Fruit fly (Drosophila melanogaster) whole organism, adult: ENCODE measurements around the gene Rbcn-3A.

Experiments
- CG11617 ChIP-seq: fragments of 200-800 bp; sonication (Bioruptor generic); optimal IDR thresholded peaks from 2 replicates; lab custom pipeline; 2017; ENCODE audit warnings: mild to moderate bottlenecking, missing biosample characterization, missing genetic modification reagents, missing genetic modification characterization
- CG12768 ChIP-seq: fragments of 200-800 bp; sonication (Bioruptor generic); optimal IDR thresholded peaks from 2 replicates; lab custom pipeline; 2017; ENCODE audit warnings: missing biosample characterization, missing genetic modification characterization, mild to moderate bottlenecking, moderate library complexity, missing genetic modification reagents
- CG14711 ChIP-seq: fragments of 200-800 bp; sonication (Bioruptor generic); optimal IDR thresholded peaks from 2 replicates; lab custom pipeline; 2018; ENCODE audit warnings: missing biosample characterization, mild to moderate bottlenecking, missing genetic modification characterization, moderate library complexity
- CG1620 ChIP-seq: fragments of 200-800 bp; sonication (Bioruptor generic); optimal IDR thresholded peaks from 2 replicates; lab custom pipeline; 2016; ENCODE audit warnings: missing biosample characterization, missing genetic modification characterization
- CG33017 ChIP-seq: fragments of 200-800 bp; sonication (Bioruptor generic); optimal IDR thresholded peaks from 2 replicates; lab custom pipeline; 2018; ENCODE audit warnings: missing biosample characterization, mild to moderate bottlenecking, missing genetic modification characterization, moderate library complexity
- CG5204 ChIP-seq: fragments of 200-800 bp; sonication (Bioruptor generic); optimal IDR thresholded peaks from 2 replicates; lab custom pipeline; 2016; ENCODE audit warnings: missing biosample characterization, missing genetic modification characterization
- CG7045 ChIP-seq: fragments of 200-800 bp; sonication (Bioruptor generic); optimal IDR thresholded peaks from 2 replicates; lab custom pipeline; 2017; ENCODE audit warnings: missing biosample characterization, mild to moderate bottlenecking, missing genetic modification characterization
- CG7101 ChIP-seq: fragments of 200-800 bp; sonication (Bioruptor generic); optimal IDR thresholded peaks from 2 replicates; lab custom pipeline; 2018; ENCODE audit warnings: missing biosample characterization, mild to moderate bottlenecking, missing genetic modification characterization, moderate library complexity
- Clk ChIP-seq: fragments of 200-800 bp; sonication (Bioruptor generic); optimal IDR thresholded peaks from 2 replicates; lab custom pipeline; 2017; ENCODE audit warnings: missing biosample characterization, missing genetic modification characterization
- Crg-1 ChIP-seq: fragments of 200-800 bp; sonication (Bioruptor generic); optimal IDR thresholded peaks from 2 replicates; lab custom pipeline; 2016; ENCODE audit warnings: missing biosample characterization, missing genetic modification characterization
- Hr96 ChIP-seq: fragments of 200-800 bp; sonication (Bioruptor generic); optimal IDR thresholded peaks from 2 replicates; lab custom pipeline; 2016; ENCODE audit warnings: missing biosample characterization, missing genetic modification characterization
- Mnt ChIP-seq: fragments of 200-800 bp; sonication (Bioruptor generic); optimal IDR thresholded peaks from 2 replicates; lab custom pipeline; 2016; ENCODE audit warnings: missing biosample characterization, mild to moderate bottlenecking, missing genetic modification characterization
- bab1 ChIP-seq: fragments of 200-800 bp; sonication (Bioruptor generic); optimal IDR thresholded peaks from 3 replicates; lab custom pipeline; 2019; ENCODE audit warnings: missing biosample characterization, mild to moderate bottlenecking, missing genetic modification characterization, moderate library complexity
- cic ChIP-seq: fragments of 200-800 bp; sonication (Bioruptor generic); optimal IDR thresholded peaks from 2 replicates; lab custom pipeline; 2017; ENCODE audit warnings: missing biosample characterization, mild to moderate bottlenecking, missing genetic modification characterization, moderate library complexity
- cnc ChIP-seq, 2 experiments: fragments of >200 bp; optimal IDR thresholded peaks; 2 replicates each; lab custom pipeline; 2017
- kay ChIP-seq: fragments of 200-800 bp; sonication (Bioruptor generic); peaks from one replicate; lab custom pipeline; 2016; ENCODE audit warnings: missing biosample characterization, missing genetic modification characterization, borderline replicate concordance
- ovo ChIP-seq: fragments of 200-800 bp; sonication (Bioruptor generic); optimal IDR thresholded peaks from 2 replicates; lab custom pipeline; 2016; ENCODE audit warnings: missing biosample characterization, missing genetic modification characterization
- pad ChIP-seq: fragments of 200-800 bp; sonication (Bioruptor generic); optimal IDR thresholded peaks from 3 replicates; lab custom pipeline; 2017; ENCODE audit warnings: missing biosample characterization, missing genetic modification characterization, mild to moderate bottlenecking, moderate library complexity, missing genetic modification reagents
- tj ChIP-seq: fragments of 200-800 bp; sonication (Bioruptor generic); optimal IDR thresholded peaks from 3 replicates; lab custom pipeline; 2017; ENCODE audit warnings: missing biosample characterization, mild to moderate bottlenecking, missing genetic modification characterization, moderate library complexity
- toe ChIP-seq: fragments of 200-800 bp; sonication (Bioruptor generic); optimal IDR thresholded peaks from 2 replicates; lab custom pipeline; 2016; ENCODE audit warnings: missing biosample characterization, missing genetic modification characterization

Gene Rbcn-3A

DNA sequence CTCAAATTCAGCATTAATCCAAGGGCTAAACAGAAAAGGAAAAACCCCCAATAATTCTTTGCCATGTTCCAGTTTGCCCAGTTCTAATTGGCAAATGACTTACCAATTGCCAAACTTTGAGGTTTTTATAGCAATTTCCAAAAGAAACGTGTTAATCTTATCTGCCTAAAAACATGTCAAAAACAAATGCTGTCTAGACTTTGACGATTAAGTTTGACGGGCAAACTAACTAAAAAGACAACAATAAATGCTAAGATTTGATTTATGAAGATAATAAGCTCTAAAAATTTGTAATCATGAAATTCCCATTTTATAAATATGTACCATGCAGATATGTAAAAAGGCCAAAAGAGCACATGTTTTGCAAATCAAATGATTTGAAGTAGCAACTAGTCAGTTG lies 56.7 kb downstream of the Rbcn-3A start, which contains the start of gene CG32751:
Gene CG32751, minus strand, starts transcription at position 101 of the 400 bp plus-strand sequence.
- TF ChIP-seq Mnt (no peak), Clk (no peak), CG11617 (GFP tag; lab: Kevin White, UChicago) (no peak), Crg-1 (no peak), CG7045 (GFP tag; lab: Kevin White, UChicago) (no peak), pad (GFP tag; lab: Kevin White, UChicago) (no peak), Hr96 (GFP tag; lab: Kevin White, UChicago) (no peak), CG5204 (no peak), cic (GFP tag; lab: Kevin White, UChicago) (no peak), CG14711 (no peak), cnc (optimal IDR thresholded peaks at IDR 0.05; lab: Kevin White, UChicago) (no peak), CG7101 (tag; lab: Kevin White, UChicago) (no peak)

DNA sequence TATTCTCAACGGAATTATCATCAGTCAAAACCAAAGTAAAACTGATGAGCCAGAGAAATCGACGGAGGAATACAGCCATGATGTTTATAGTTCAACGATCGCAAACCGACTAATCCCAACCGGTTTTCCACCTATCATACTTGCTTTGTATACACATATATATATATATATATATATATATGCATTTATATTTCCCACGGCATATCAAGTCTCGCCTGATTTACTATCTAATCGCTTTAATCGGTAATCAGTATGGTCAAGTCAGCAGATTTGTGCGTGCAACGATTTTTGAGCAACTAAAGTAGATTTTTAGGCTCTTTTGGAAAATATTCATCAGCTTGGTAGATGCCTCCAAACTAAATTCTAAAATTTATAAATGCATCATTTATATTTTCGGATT lies 58.9 kb downstream of the Rbcn-3A start, which contains the start of gene CG32750:
Gene CG32750, minus strand, starts transcription at position 101 of the 400 bp plus-strand sequence.
- TF ChIP-seq CG7045 (GFP tag; lab: Kevin White, UChicago): no peak
- TF ChIP-seq CG7101 (tag; lab: Kevin White, UChicago): no peak
- no peak for TF ChIP-seq tj (GFP tag; lab: Kevin White, UChicago)
- TF ChIP-seq CG14711: no peak
- TF ChIP-seq Crg-1: no peak
- no peak for TF ChIP-seq ovo (GFP tag; lab: Kevin White, UChicago)
- TF ChIP-seq kay (GFP tag; lab: Kevin White, UChicago): no peak
- TF ChIP-seq pad (GFP tag; lab: Kevin White, UChicago): no peak
- TF ChIP-seq toe (GFP tag; lab: Kevin White, UChicago): no peak

DNA sequence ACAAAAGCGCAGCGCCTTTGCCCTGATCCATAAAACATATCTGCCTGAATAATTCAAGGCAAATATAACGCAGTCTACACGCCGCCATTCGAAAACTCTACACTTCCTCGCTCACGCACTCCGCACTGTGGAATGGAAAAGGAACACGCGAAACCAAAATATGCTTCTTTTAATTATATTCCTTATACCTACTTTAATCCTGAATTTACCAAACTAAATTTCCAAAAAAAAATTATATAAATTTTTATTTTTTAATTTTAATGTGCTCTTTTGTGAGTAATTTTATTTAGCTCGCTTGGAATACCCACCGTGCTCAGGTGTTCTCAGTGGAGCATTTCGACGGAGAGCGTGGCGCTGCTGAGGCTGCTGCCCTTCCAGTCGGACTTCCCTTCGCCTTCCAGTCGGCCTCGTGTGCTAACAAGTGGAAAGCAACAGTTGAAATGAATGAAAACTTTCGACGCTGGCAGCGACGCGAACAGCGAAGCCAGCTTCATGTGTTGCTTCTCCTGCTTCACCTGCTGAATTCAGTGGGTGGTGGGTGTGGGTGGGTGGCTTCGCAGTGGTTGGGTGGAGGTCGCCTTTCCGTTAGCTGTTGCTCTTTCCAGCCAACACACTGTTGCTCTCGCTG lies 62.0 kb downstream of the Rbcn-3A start:
- TF ChIP-seq ovo (GFP tag; lab: Kevin White, UChicago): no peak
- TF ChIP-seq cnc (optimal IDR thresholded peaks at IDR 0.05; lab: Kevin White, UChicago): no peak
- peak; percentile 82 for TF ChIP-seq CG33017
- TF ChIP-seq CG12768 (GFP tag; lab: Kevin White, UChicago): peak; percentile 72
- peak; percentile 66 for TF ChIP-seq CG11617 (GFP tag; lab: Kevin White, UChicago)
- peak; percentile 37 for TF ChIP-seq pad (GFP tag; lab: Kevin White, UChicago)
- peak; percentile 35 for TF ChIP-seq Mnt
- no peak for TF ChIP-seq bab1 (GFP tag; lab: Kevin White, UChicago)
- peak; percentile 21 for TF ChIP-seq Clk
- peak; percentile 5 for TF ChIP-seq toe (GFP tag; lab: Kevin White, UChicago)
- peak; percentile 12 for TF ChIP-seq Hr96 (GFP tag; lab: Kevin White, UChicago)
- peak; percentile 42 for TF ChIP-seq CG5204
- TF ChIP-seq CG1620 (GFP tag; lab: Kevin White, UChicago): no peak
- peak; percentile 88 for TF ChIP-seq CG7101 (tag; lab: Kevin White, UChicago)
- TF ChIP-seq CG14711: peak; percentile 79
- no peak for TF ChIP-seq kay (GFP tag; lab: Kevin White, UChicago)
- TF ChIP-seq cic (GFP tag; lab: Kevin White, UChicago): peak; percentile 35
- peak; percentile 16 for TF ChIP-seq tj (GFP tag; lab: Kevin White, UChicago)
- TF ChIP-seq CG7045 (GFP tag; lab: Kevin White, UChicago): peak; percentile 63
- no peak for TF ChIP-seq Crg-1

- TF ChIP-seq Crg-1: no peak
- TF ChIP-seq cnc (optimal IDR thresholded peaks at IDR 0.05; lab: Kevin White, UChicago): no peak
- no peak for TF ChIP-seq kay (GFP tag; lab: Kevin White, UChicago)
- no peak for TF ChIP-seq toe (GFP tag; lab: Kevin White, UChicago)
- no peak for TF ChIP-seq pad (GFP tag; lab: Kevin White, UChicago)
- no peak for TF ChIP-seq cic (GFP tag; lab: Kevin White, UChicago)
- TF ChIP-seq CG1620 (GFP tag; lab: Kevin White, UChicago): no peak
- no peak for TF ChIP-seq bab1 (GFP tag; lab: Kevin White, UChicago)
- TF ChIP-seq CG12768 (GFP tag; lab: Kevin White, UChicago): no peak
- no peak for TF ChIP-seq CG7101 (tag; lab: Kevin White, UChicago)
- TF ChIP-seq CG5204: no peak
- TF ChIP-seq CG33017: no peak
- no peak for TF ChIP-seq tj (GFP tag; lab: Kevin White, UChicago)
These were observed 63.0 kb downstream of the Rbcn-3A start, which contains the start of gene Ca-alpha1T for dm6 chrX:6192332-6192731. Ca-alpha1T (minus strand) TSS chrX:6192483.
